Worm (Caenorhabditis elegans) whole organism, young adult: ENCODE data around the gene vap-2.

Experiments used
- B0019.2 ChIP-seq: fragments of 200-800 bp; sonication (Bioruptor generic); conservative IDR thresholded peaks from 2 replicates; pipeline ENCODE4 v1.3.6; 2022; ENCODE audit warnings: missing genetic modification reagents, missing genetic modification characterization, missing compliant biosample characterization
- B0035.1 ChIP-seq: sonication (generic microtip); optimal IDR thresholded peaks from 2 replicates; lab custom pipeline; 2016; ENCODE audit warnings: missing genetic modification characterization, mild to moderate bottlenecking, missing compliant biosample characterization, missing genotype, missing genetic modification reagents
- B0261.1 ChIP-seq: sonication (generic microtip); optimal IDR thresholded peaks from 2 replicates; lab custom pipeline; 2016; ENCODE audit warnings: mild to moderate bottlenecking, missing genetic modification characterization, moderate library complexity, missing compliant biosample characterization
- B0336.3 ChIP-seq: fragments of 200-800 bp; sonication (Bioruptor generic); IDR thresholded peaks from 2 replicates; pipeline ENCODE4 v1.3.6; 2022; ENCODE audit warnings: missing genetic modification characterization, missing compliant biosample characterization
- C17E4.6 ChIP-seq: fragments of 200-800 bp; sonication (Bioruptor generic); IDR thresholded peaks from 2 replicates; pipeline ENCODE4 v1.3.6; 2022; ENCODE audit warnings: missing genetic modification reagents, missing genetic modification characterization, missing compliant biosample characterization
- F23B12.7 ChIP-seq: sonication (generic microtip); optimal IDR thresholded peaks from 2 replicates; lab custom pipeline; 2017; ENCODE audit warnings: missing genetic modification characterization, mild to moderate bottlenecking, missing compliant biosample characterization, antibody characterized with exemption, moderate library complexity; ENCODE audit not compliant: insufficient read depth
- F33H1.4 ChIP-seq: fragments of 200-800 bp; sonication (Bioruptor generic); IDR thresholded peaks from 2 replicates; pipeline ENCODE4 v1.3.6; 2022; ENCODE audit warnings: missing genetic modification reagents, missing genetic modification characterization, missing compliant biosample characterization
- K12H6.12 ChIP-seq: fragments of 200-800 bp; sonication (Bioruptor generic); optimal IDR thresholded peaks from 2 replicates; lab custom pipeline; 2018; ENCODE audit warnings: mild to moderate bottlenecking, missing genetic modification characterization, missing compliant biosample characterization
- Y56A3A.18 ChIP-seq: fragments of 200-800 bp; sonication (Bioruptor generic); IDR thresholded peaks from 2 replicates; pipeline ENCODE4 v1.3.6; 2022; ENCODE audit warnings: missing genetic modification reagents, missing genetic modification characterization, missing compliant biosample characterization
- Y79H2A.3 ChIP-seq: fragments of 200-800 bp; sonication (Bioruptor generic); conservative IDR thresholded peaks from 2 replicates; pipeline ENCODE4 v1.3.6; 2022; ENCODE audit warnings: missing genetic modification reagents, missing genetic modification characterization, missing compliant biosample characterization
- ZK185.1 ChIP-seq: sonication (generic microtip); optimal IDR thresholded peaks from 2 replicates; lab custom pipeline; 2016; ENCODE audit warnings: mild to moderate bottlenecking, missing genetic modification characterization, missing compliant biosample characterization; ENCODE audit not compliant: poor library complexity, severe bottlenecking
- ama-1 ChIP-seq, 3 experiments: fragments of 150-350 bp in 1 of 3; sonication (generic microtip) in 2 of 3; optimal IDR thresholded peaks; 2 replicates each; lab custom pipeline; 2014 to 2018; ENCODE audit warnings: missing biosample characterization in 2 of 3, missing genetic modification characterization in 2 of 3, missing genetic modification reagents in 2 of 3
- atf-7 ChIP-seq: sonication (generic microtip); optimal IDR thresholded peaks from 2 replicates; lab custom pipeline; 2017; ENCODE audit warnings: mild to moderate bottlenecking, missing genetic modification characterization, missing compliant biosample characterization
- attf-3 ChIP-seq: fragments of 200-800 bp; sonication (Bioruptor generic); conservative IDR thresholded peaks from 2 replicates; pipeline ENCODE4 v1.3.6; 2022; ENCODE audit warnings: missing genetic modification reagents, missing genetic modification characterization, missing compliant biosample characterization
- attf-5 ChIP-seq: fragments of 200-800 bp; sonication (Bioruptor generic); optimal IDR thresholded peaks from 2 replicates; lab custom pipeline; 2018; ENCODE audit warnings: mild to moderate bottlenecking, missing genetic modification characterization, missing compliant biosample characterization
- ccch-3 ChIP-seq: fragments of 200-800 bp; sonication (Bioruptor generic); optimal IDR thresholded peaks from 2 replicates; lab custom pipeline; 2018; ENCODE audit warnings: mild to moderate bottlenecking, missing genetic modification characterization, missing compliant biosample characterization
- cebp-1 ChIP-seq, 2 experiments: fragments of 200-800 bp in 1 of 2; sonication (Bioruptor generic) in 1 of 2; sonication (generic microtip) in 1 of 2; IDR thresholded peaks in 1 of 2; optimal IDR thresholded peaks in 1 of 2; 2 replicates each; pipeline versions ENCODE4 v1.3.6 to Lab custom; 2017 to 2022; ENCODE audit warnings: missing compliant biosample characterization in 2 of 2, missing genetic modification characterization in 2 of 2, mild to moderate bottlenecking in 1 of 2, missing genetic modification reagents in 1 of 2, moderate library complexity in 1 of 2
- efl-1 ChIP-seq: fragments of 150-350 bp; optimal IDR thresholded peaks from 2 replicates; lab custom pipeline; 2014; ENCODE audit warnings: missing biosample characterization, missing genetic modification reagents, missing genetic modification characterization
- ekl-4 ChIP-seq: fragments of 200-800 bp; sonication (Bioruptor generic); IDR thresholded peaks from 2 replicates; pipeline ENCODE4 v1.3.6; 2022; ENCODE audit warnings: missing genetic modification reagents, missing genetic modification characterization, missing compliant biosample characterization
- hrde-1 ChIP-seq: sonication (generic microtip); optimal IDR thresholded peaks from 2 replicates; lab custom pipeline; 2016; ENCODE audit warnings: missing genetic modification characterization, mild to moderate bottlenecking, missing compliant biosample characterization, moderate library complexity, missing genotype, missing genetic modification reagents, borderline replicate concordance
- lin-54 ChIP-seq: fragments of 200-800 bp; sonication (Bioruptor generic); optimal IDR thresholded peaks from 2 replicates; lab custom pipeline; 2018; ENCODE audit warnings: mild to moderate bottlenecking, missing genetic modification characterization, missing compliant biosample characterization
- lir-1 ChIP-seq: fragments of 200-800 bp; sonication (Bioruptor generic); conservative IDR thresholded peaks from 2 replicates; pipeline ENCODE4 v1.3.6; 2022; ENCODE audit warnings: missing genetic modification reagents, missing genetic modification characterization, missing compliant biosample characterization
- lsl-1 ChIP-seq: fragments of 200-800 bp; sonication (Bioruptor generic); optimal IDR thresholded peaks from 2 replicates; lab custom pipeline; 2018; ENCODE audit warnings: mild to moderate bottlenecking, missing genetic modification characterization, moderate library complexity, missing compliant biosample characterization
- madf-3 ChIP-seq: fragments of 200-800 bp; sonication (Bioruptor generic); IDR thresholded peaks from 2 replicates; pipeline ENCODE4 v1.3.6; 2022; ENCODE audit warnings: missing genetic modification reagents, missing genetic modification characterization, missing compliant biosample characterization
- madf-6 ChIP-seq: fragments of 200-800 bp; sonication (Bioruptor generic); IDR thresholded peaks from 2 replicates; pipeline ENCODE4 v1.3.6; 2022; ENCODE audit warnings: missing genetic modification reagents, missing genetic modification characterization, missing compliant biosample characterization
- mcd-1 ChIP-seq: fragments of 200-800 bp; sonication (Bioruptor generic); IDR thresholded peaks from 2 replicates; pipeline ENCODE4 v1.3.6; 2022; ENCODE audit warnings: missing genetic modification reagents, missing genetic modification characterization, missing compliant biosample characterization
- nhr-120 ChIP-seq: fragments of 200-800 bp; sonication (Bioruptor generic); IDR thresholded peaks from 2 replicates; pipeline ENCODE4 v1.3.6; 2022; ENCODE audit warnings: missing genetic modification characterization, missing compliant biosample characterization
- nhr-80 ChIP-seq: sonication (generic microtip); optimal IDR thresholded peaks from 2 replicates; lab custom pipeline; 2016; ENCODE audit warnings: missing genetic modification characterization, missing compliant biosample characterization
- nhr-90 ChIP-seq: sonication (generic microtip); optimal IDR thresholded peaks from 2 replicates; lab custom pipeline; 2016; ENCODE audit warnings: missing genotype, mild to moderate bottlenecking, missing genetic modification characterization, missing compliant biosample characterization
- pbrm-1 ChIP-seq: fragments of 200-800 bp; sonication (Bioruptor generic); IDR thresholded peaks from 2 replicates; pipeline ENCODE4 v1.3.6; 2022; ENCODE audit warnings: missing genetic modification reagents, missing genetic modification characterization, missing compliant biosample characterization
- pha-4 ChIP-seq: fragments of 150-350 bp; sonication (generic microtip); optimal IDR thresholded peaks from 2 replicates; lab custom pipeline; 2014; ENCODE audit warnings: missing biosample characterization, missing genetic modification reagents, missing genetic modification characterization
- tbp1 ChIP-seq: fragments of 200-800 bp; sonication (Bioruptor generic); optimal IDR thresholded peaks from 2 replicates; lab custom pipeline; 2018; ENCODE audit warnings: mild to moderate bottlenecking, missing genetic modification characterization, missing compliant biosample characterization
- xnd-1 ChIP-seq: sonication (generic microtip); optimal IDR thresholded peaks from 2 replicates; lab custom pipeline; 2016; ENCODE audit warnings: missing genotype, missing genetic modification reagents, missing genetic modification characterization, missing compliant biosample characterization
- ztf-18 ChIP-seq: sonication (generic microtip); optimal IDR thresholded peaks from 2 replicates; lab custom pipeline; 2016; ENCODE audit warnings: missing genotype, mild to moderate bottlenecking, missing genetic modification characterization, missing compliant biosample characterization
- ztf-22 ChIP-seq: fragments of 200-800 bp; sonication (Bioruptor generic); optimal IDR thresholded peaks from 2 replicates; lab custom pipeline; 2018; ENCODE audit warnings: mild to moderate bottlenecking, missing genetic modification characterization, moderate library complexity, missing compliant biosample characterization
- ztf-25 ChIP-seq: fragments of 200-800 bp; sonication (Bioruptor generic); IDR thresholded peaks from 2 replicates; pipeline ENCODE4 v1.3.6; 2022; ENCODE audit warnings: missing genetic modification reagents, missing genetic modification characterization, missing compliant biosample characterization
- ztf-3 ChIP-seq: fragments of 200-800 bp; sonication (Bioruptor generic); optimal IDR thresholded peaks from 2 replicates; lab custom pipeline; 2018; ENCODE audit warnings: mild to moderate bottlenecking, missing genetic modification characterization, missing compliant biosample characterization
- ztf-6 ChIP-seq: fragments of 200-800 bp; sonication (Bioruptor generic); IDR thresholded peaks from 2 replicates; pipeline ENCODE4 v1.3.6; 2022; ENCODE audit warnings: missing genetic modification reagents, missing genetic modification characterization, missing compliant biosample characterization

The vap-2 gene

DNA sequence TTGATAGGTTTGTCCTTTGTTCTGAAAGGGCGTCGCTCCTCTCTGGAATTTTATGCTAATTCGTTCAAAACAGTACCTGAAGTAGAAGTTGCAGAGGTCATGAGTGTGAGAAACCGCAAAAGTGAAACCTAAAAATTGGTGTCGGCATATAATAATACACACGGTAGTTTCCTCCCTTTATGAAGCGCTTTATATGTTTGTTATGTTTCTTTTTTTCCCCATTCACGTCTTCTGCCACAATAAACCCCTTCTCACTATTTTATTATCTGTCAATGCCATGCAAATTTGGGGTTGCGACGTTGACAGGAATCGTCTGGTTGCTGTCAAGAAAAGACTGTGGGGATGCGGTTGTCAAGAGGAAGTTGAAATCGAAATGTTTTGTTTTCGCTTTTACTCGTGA is at the start of gene vap-2:
Gene vap-2, minus strand, starts transcription at position 101 of the 400 bp plus-strand sequence.
- TF ChIP-seq xnd-1 (tag; lab: Kevin White, UChicago) (no peak), attf-5 (GFP tag; lab: Kevin White, UChicago) (no peak)

DNA sequence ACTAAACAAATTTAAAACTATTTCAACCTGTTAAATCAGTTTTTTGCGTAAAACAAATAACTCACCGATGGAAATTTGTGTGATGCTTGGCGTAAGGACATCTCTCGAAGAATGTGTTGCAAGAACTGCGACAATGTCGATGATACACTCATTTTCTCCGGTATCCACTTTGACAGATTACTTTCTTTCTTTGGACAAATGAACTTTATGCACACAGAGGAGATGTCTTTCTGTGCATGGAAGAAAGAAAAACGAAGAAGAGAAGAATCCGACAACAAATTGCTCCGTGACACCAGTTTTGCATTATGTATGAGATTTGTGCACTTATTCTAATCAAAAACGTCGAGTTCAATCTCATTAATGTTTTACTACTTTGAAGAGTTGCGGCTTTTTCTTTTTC is 46.2 kb upstream of the vap-2 start, which contains the start of gene plc-1:
Gene plc-1, minus strand, starts transcription at position 101 of the 400 bp plus-strand sequence.
- TF ChIP-seq lin-54 (GFP tag; lab: Kevin White, UChicago) (no peak), ekl-4 (GFP tag; lab: Robert Waterston, UW) (no peak), attf-3 (no peak), ztf-6 (no peak), Y79H2A.3 (GFP tag; lab: Robert Waterston, UW) (no peak), B0336.3 (no peak), F23B12.7 (tag; lab: Kevin White, UChicago) (no peak), nhr-80 (tag; lab: Kevin White, UChicago) (no peak), nhr-120 (GFP tag; lab: Robert Waterston, UW) (no peak), pbrm-1 (GFP tag; lab: Robert Waterston, UW) (no peak), pha-4 (no peak), B0019.2 (GFP tag; lab: Robert Waterston, UW) (no peak), ztf-3 (GFP tag; lab: Kevin White, UChicago) (no peak), cebp-1 (GFP tag; IDR thresholded peaks at IDR 0.05; lab: Robert Waterston, UW) (no peak), cebp-1 (tag; optimal IDR thresholded peaks at IDR 0.05; lab: Kevin White, UChicago) (no peak), ztf-22 (GFP tag; lab: Kevin White, UChicago) (no peak), tbp1 (GFP tag; lab: Kevin White, UChicago) (no peak), lsl-1 (no peak), nhr-90 (tag; lab: Kevin White, UChicago) (no peak), efl-1 (no peak), madf-6 (GFP tag; lab: Robert Waterston, UW) (no peak)

DNA sequence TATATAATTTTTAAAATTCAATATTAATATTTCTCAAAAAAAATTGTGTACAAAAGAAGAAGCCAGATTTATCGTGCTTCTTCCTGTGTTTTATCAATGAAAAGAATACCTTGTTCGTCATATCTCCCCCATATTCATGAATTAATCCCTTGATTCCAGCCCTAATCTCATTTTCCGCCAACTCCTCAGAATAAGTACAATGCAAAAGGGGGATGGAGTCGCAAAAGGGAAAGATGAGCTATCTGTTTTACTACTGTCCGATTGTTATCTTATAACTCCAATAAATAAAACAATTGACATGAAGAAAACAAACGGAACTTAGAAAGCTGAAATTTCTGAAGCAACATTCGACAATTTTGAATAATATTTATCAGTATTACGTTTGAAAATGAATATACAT is 45.3 kb upstream of the vap-2 start:
- TF ChIP-seq xnd-1 (tag; lab: Kevin White, UChicago): no peak
- no peak for TF ChIP-seq C17E4.6
- TF ChIP-seq ztf-25 (GFP tag; lab: Robert Waterston, UW): no peak
- TF ChIP-seq madf-3: no peak

DNA sequence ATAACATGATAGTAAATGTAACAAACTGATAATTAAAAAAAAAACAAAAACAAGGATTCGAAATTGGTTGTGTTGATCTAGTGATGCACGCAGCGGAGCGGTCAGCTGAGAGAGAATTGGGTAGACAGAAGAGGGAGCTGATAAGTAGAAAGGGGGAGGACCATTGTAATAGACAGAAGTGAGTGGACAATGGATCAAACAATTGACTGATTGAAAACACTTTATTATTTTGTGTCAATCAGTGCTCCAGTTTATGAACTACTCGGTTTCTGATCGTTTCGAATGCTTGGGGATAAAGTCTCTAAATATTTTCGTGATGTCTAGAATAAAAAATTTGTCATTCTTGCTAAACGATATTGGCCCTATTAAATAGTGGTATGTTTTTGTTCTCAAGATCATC is 42.2 kb upstream of the vap-2 start:
- TF ChIP-seq F33H1.4 (GFP tag; lab: Robert Waterston, UW): no peak
- TF ChIP-seq ama-1 (optimal IDR thresholded peaks at IDR 0.05; lab: Kevin White, UChicago): no peak
- TF ChIP-seq ama-1 (GFP tag; optimal IDR thresholded peaks at IDR 0.05; lab: Kevin White, UChicago): no peak
- TF ChIP-seq K12H6.12 (tag; lab: Kevin White, UChicago): no peak
- no peak for TF ChIP-seq attf-3
- TF ChIP-seq B0261.1: no peak
- TF ChIP-seq ztf-18 (tag; lab: Kevin White, UChicago): no peak
- no peak for TF ChIP-seq F23B12.7 (tag; lab: Kevin White, UChicago)
- TF ChIP-seq ccch-3 (GFP tag; lab: Kevin White, UChicago): no peak
- TF ChIP-seq ZK185.1 (tag; lab: Kevin White, UChicago): no peak
- TF ChIP-seq lir-1: no peak
- TF ChIP-seq mcd-1 (GFP tag; lab: Robert Waterston, UW): no peak
- TF ChIP-seq Y56A3A.18 (GFP tag; lab: Robert Waterston, UW): no peak
- TF ChIP-seq B0035.1 (tag; lab: Kevin White, UChicago): no peak
- TF ChIP-seq B0019.2 (GFP tag; lab: Robert Waterston, UW): no peak
- no peak for TF ChIP-seq hrde-1 (tag; lab: Kevin White, UChicago)
- TF ChIP-seq atf-7 (tag; lab: Kevin White, UChicago): no peak
